Worm (Caenorhabditis elegans): ENCODE measurements around the gene mesp-1.

DNA sequence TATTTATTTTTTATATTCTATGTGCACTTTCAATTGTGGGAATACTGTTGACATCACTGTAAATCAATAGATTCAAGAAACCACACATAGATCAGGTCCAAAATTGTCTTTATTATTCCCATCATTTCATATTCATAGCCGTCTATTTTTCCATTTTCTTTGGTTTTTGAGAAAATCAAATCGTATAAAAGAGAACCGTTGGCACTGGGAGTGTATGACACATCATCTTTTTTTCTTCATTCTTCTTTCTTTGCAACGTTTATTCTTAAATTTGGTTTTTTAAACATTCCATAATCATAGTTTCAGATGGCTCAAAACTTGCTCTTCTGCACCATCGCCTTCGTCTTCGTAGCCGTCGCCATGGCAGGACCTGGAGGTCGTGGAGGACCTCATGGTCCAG lies 9.2 kb upstream of the mesp-1 start, which contains the start of gene srlf-2:
- TF ChIP-seq T22C8.4 (GFP tag; IDR thresholded peaks at IDR 0.05) (no peak), ztf-23 (GFP tag; IDR thresholded peaks at IDR 0.05) (no peak), tab-1 (GFP tag; IDR thresholded peaks at IDR 0.05) (no peak), flt-1 (GFP tag; IDR thresholded peaks at IDR 0.05) (no peak), klf-2 (GFP tag; conservative IDR thresholded peaks at IDR 0.05) (no peak), cog-1 (tag; optimal IDR thresholded peaks at IDR 0.05) (no peak)
